Worm (Caenorhabditis elegans): ENCODE measurements around the gene F52D2.5.

Gene F52D2.5

ce11 chrX:1939248-1939647 lies 35.4 kb downstream of the F52D2.5 start:
- no peak for TF ChIP-seq lsy-2 (tag; optimal IDR thresholded peaks at IDR 0.05)

ce11 chrX:1935438-1935837 lies 39.2 kb downstream of the F52D2.5 start:
- no peak for TF ChIP-seq zip-8 (tag; optimal IDR thresholded peaks at IDR 0.05)
- TF ChIP-seq sem-2 (GFP tag; optimal IDR thresholded peaks at IDR 0.05) = no peak
- TF ChIP-seq flh-1 (GFP tag; optimal IDR thresholded peaks at IDR 0.05) = no peak
- no peak for TF ChIP-seq elt-3 (tag; optimal IDR thresholded peaks at IDR 0.05)
- no peak for TF ChIP-seq lin-13 (tag; optimal IDR thresholded peaks at IDR 0.05)
- TF ChIP-seq mls-2 (tag; optimal IDR thresholded peaks at IDR 0.05) = no peak
- no peak for TF ChIP-seq nhr-12 (tag; optimal IDR thresholded peaks at IDR 0.05)
- TF ChIP-seq unc-39 (tag; optimal IDR thresholded peaks at IDR 0.05) = no peak
- TF ChIP-seq nhr-28 (tag; optimal IDR thresholded peaks at IDR 0.05) = no peak
- no peak for TF ChIP-seq lsy-2 (tag; optimal IDR thresholded peaks at IDR 0.05)
- TF ChIP-seq nhr-237 (tag; optimal IDR thresholded peaks at IDR 0.05) = no peak
- no peak for TF ChIP-seq unc-62 (GFP tag; optimal IDR thresholded peaks at IDR 0.05)
- no peak for TF ChIP-seq mep-1 (tag; optimal IDR thresholded peaks at IDR 0.05)
- no peak for TF ChIP-seq ces-1 (GFP tag; optimal IDR thresholded peaks at IDR 0.05)
- no peak for TF ChIP-seq hlh-1 (tag; optimal IDR thresholded peaks at IDR 0.05)
- TF ChIP-seq nhr-2 (tag; optimal IDR thresholded peaks at IDR 0.05) = no peak

ce11 chrX:1924138-1924537 lies 50.5 kb downstream of the F52D2.5 start, which contains the start of gene ZC53.2:
ZC53.2 (minus strand) TSS chrX:1924238.
- no peak for TF ChIP-seq ham-2 (GFP tag; optimal IDR thresholded peaks at IDR 0.05)
- TF ChIP-seq ces-1 (GFP tag; optimal IDR thresholded peaks at IDR 0.05) = no peak
- no peak for TF ChIP-seq lin-13 (tag; optimal IDR thresholded peaks at IDR 0.05)
- TF ChIP-seq cnd-1 (tag; optimal IDR thresholded peaks at IDR 0.05) = no peak
- no peak for TF ChIP-seq unc-62 (GFP tag; optimal IDR thresholded peaks at IDR 0.05)
- no peak for TF ChIP-seq blmp-1 (tag; optimal IDR thresholded peaks at IDR 0.05)
- no peak for TF ChIP-seq nhr-28 (tag; optimal IDR thresholded peaks at IDR 0.05)
- TF ChIP-seq mab-5 (tag; optimal IDR thresholded peaks at IDR 0.05) = no peak
- TF ChIP-seq zip-8 (tag; optimal IDR thresholded peaks at IDR 0.05) = no peak
- no peak for TF ChIP-seq flh-1 (GFP tag; optimal IDR thresholded peaks at IDR 0.05)
- no peak for TF ChIP-seq ceh-43 (GFP tag; optimal IDR thresholded peaks at IDR 0.05)

Measured in whole organism, mixed stage, embryonic.